Worm (Caenorhabditis elegans) whole organism, midembryonic: ENCODE measurements around the gene tsp-8.
A peak's percentile ranks its signal among the peaks of the same experiment; 100 is the strongest.

Source experiments
- T22C8.4 ChIP-seq: fragments of 200-800 bp; sonication (Bioruptor generic); IDR thresholded peaks from 2 replicates; pipeline ENCODE4 v1.3.6; 2022; ENCODE audit warnings: missing genetic modification characterization, missing compliant biosample characterization
- cog-1 ChIP-seq: sonication (generic microtip); optimal IDR thresholded peaks from 2 replicates; lab custom pipeline; 2016; ENCODE audit warnings: missing genetic modification characterization, missing compliant biosample characterization
- flt-1 ChIP-seq: fragments of 200-800 bp; sonication (Bioruptor generic); IDR thresholded peaks from 2 replicates; pipeline ENCODE4 v1.3.6; 2022; ENCODE audit warnings: missing genetic modification characterization, missing compliant biosample characterization
- klf-2 ChIP-seq: fragments of 200-800 bp; sonication (Bioruptor generic); conservative IDR thresholded peaks from 2 replicates; pipeline ENCODE4 v1.3.6; 2022; ENCODE audit warnings: missing genetic modification reagents, missing genetic modification characterization, missing compliant biosample characterization
- med-1 ChIP-seq: sonication (generic microtip); optimal IDR thresholded peaks from 2 replicates; lab custom pipeline; 2017; ENCODE audit warnings: missing genetic modification characterization, mild to moderate bottlenecking, missing compliant biosample characterization, antibody characterized with exemption, missing genetic modification reagents; ENCODE audit not compliant: insufficient read depth
- ref-1 ChIP-seq: fragments of 200-800 bp; sonication (Bioruptor generic); conservative IDR thresholded peaks from 2 replicates; pipeline ENCODE4 v1.3.6; 2022; ENCODE audit warnings: missing genetic modification reagents, missing genetic modification characterization, missing compliant biosample characterization
- tab-1 ChIP-seq: fragments of 200-800 bp; sonication (Bioruptor generic); IDR thresholded peaks from 2 replicates; pipeline ENCODE4 v1.3.6; 2022; ENCODE audit warnings: missing genetic modification characterization, missing compliant biosample characterization
- ztf-23 ChIP-seq: fragments of 200-800 bp; sonication (Bioruptor generic); IDR thresholded peaks from 2 replicates; pipeline ENCODE4 v1.3.6; 2022; ENCODE audit warnings: missing genetic modification reagents, missing genetic modification characterization, missing compliant biosample characterization
- ztf-29 ChIP-seq: fragments of 200-800 bp; sonication (Bioruptor generic); IDR thresholded peaks from 2 replicates; pipeline ENCODE4 v1.3.6; 2022; ENCODE audit warnings: missing genetic modification reagents, missing genetic modification characterization, missing compliant biosample characterization

The tsp-8 gene

ce11 chrX:14729319-14729718 is at the start of gene tsp-8:
Gene tsp-8 (minus strand): TSS chrX:14729503.
- TF ChIP-seq T22C8.4 (GFP tag; lab: Robert Waterston, UW): no peak
- no peak for TF ChIP-seq klf-2 (GFP tag; lab: Robert Waterston, UW)
- no peak for TF ChIP-seq ztf-23 (GFP tag; lab: Robert Waterston, UW)
- TF ChIP-seq ref-1 (GFP tag; lab: Robert Waterston, UW): no peak
- TF ChIP-seq tab-1 (GFP tag; lab: Robert Waterston, UW): no peak
- no peak for TF ChIP-seq flt-1 (GFP tag; lab: Robert Waterston, UW)

- TF ChIP-seq ztf-29 (no peak), ztf-23 (GFP tag; lab: Robert Waterston, UW) (no peak), klf-2 (GFP tag; lab: Robert Waterston, UW) (no peak), flt-1 (GFP tag; lab: Robert Waterston, UW) (no peak), T22C8.4 (GFP tag; lab: Robert Waterston, UW) (no peak), ref-1 (GFP tag; lab: Robert Waterston, UW) (no peak), tab-1 (GFP tag; lab: Robert Waterston, UW) (no peak), cog-1 (no peak), med-1 (GFP tag; lab: Kevin White, UChicago) (no peak)
Observed at ce11 chrX:14778112-14778511, 48.8 kb upstream of the tsp-8 start.

ce11 chrX:14776312-14776711 is 47.0 kb upstream of the tsp-8 start:
- no peak for TF ChIP-seq cog-1
- no peak for TF ChIP-seq ztf-23 (GFP tag; lab: Robert Waterston, UW)
- TF ChIP-seq ref-1 (GFP tag; lab: Robert Waterston, UW): no peak
- no peak for TF ChIP-seq tab-1 (GFP tag; lab: Robert Waterston, UW)

ce11 chrX:14775222-14775621 is 45.9 kb upstream of the tsp-8 start:
- TF ChIP-seq flt-1 (GFP tag; lab: Robert Waterston, UW) (no peak), ref-1 (GFP tag; lab: Robert Waterston, UW) (no peak), cog-1 (no peak), ztf-23 (GFP tag; lab: Robert Waterston, UW) (no peak), ztf-29 (no peak), klf-2 (GFP tag; lab: Robert Waterston, UW) (no peak), T22C8.4 (GFP tag; lab: Robert Waterston, UW) (no peak), med-1 (GFP tag; lab: Kevin White, UChicago) (no peak)

- TF ChIP-seq ztf-29: no peak
- TF ChIP-seq cog-1: no peak
- TF ChIP-seq ref-1 (GFP tag; lab: Robert Waterston, UW): no peak
Observed at ce11 chrX:14773238-14773637, 43.9 kb upstream of the tsp-8 start, which contains the start of gene unc-3. Gene unc-3 (plus strand): TSS chrX:14773538.

- TF ChIP-seq flt-1 (GFP tag; lab: Robert Waterston, UW) (no peak), ztf-23 (GFP tag; lab: Robert Waterston, UW) (no peak), tab-1 (GFP tag; lab: Robert Waterston, UW) (no peak), med-1 (GFP tag; lab: Kevin White, UChicago) (no peak), ztf-29 (no peak), klf-2 (GFP tag; lab: Robert Waterston, UW) (no peak)
Observed at ce11 chrX:14771682-14772081, 42.4 kb upstream of the tsp-8 start, which contains the start of gene Y16B4A.2. Gene Y16B4A.2 (minus strand): TSS chrX:14771851.

- TF ChIP-seq flt-1 (GFP tag; lab: Robert Waterston, UW) (no peak), cog-1 (no peak), ztf-23 (GFP tag; lab: Robert Waterston, UW) (no peak), T22C8.4 (GFP tag; lab: Robert Waterston, UW) (no peak), med-1 (GFP tag; lab: Kevin White, UChicago) (no peak)
Observed at ce11 chrX:14770336-14770735, 41.0 kb upstream of the tsp-8 start.

- no peak for TF ChIP-seq ztf-23 (GFP tag; lab: Robert Waterston, UW)
- no peak for TF ChIP-seq klf-2 (GFP tag; lab: Robert Waterston, UW)
- TF ChIP-seq flt-1 (GFP tag; lab: Robert Waterston, UW): no peak
- TF ChIP-seq cog-1: no peak
- TF ChIP-seq ref-1 (GFP tag; lab: Robert Waterston, UW): no peak
- TF ChIP-seq T22C8.4 (GFP tag; lab: Robert Waterston, UW): no peak
- TF ChIP-seq tab-1 (GFP tag; lab: Robert Waterston, UW): no peak
- no peak for TF ChIP-seq ztf-29
- no peak for TF ChIP-seq med-1 (GFP tag; lab: Kevin White, UChicago)
Observed at ce11 chrX:14768989-14769388, 39.7 kb upstream of the tsp-8 start.

ce11 chrX:14767813-14768212 is 38.5 kb upstream of the tsp-8 start:
- TF ChIP-seq klf-2 (GFP tag; lab: Robert Waterston, UW) (no peak), ztf-23 (GFP tag; lab: Robert Waterston, UW) (peak; percentile 40; the same call in 1 of the 2 replicates), cog-1 (no peak), ztf-29 (no peak)

ce11 chrX:14761021-14761420 is 31.7 kb upstream of the tsp-8 start, which contains the start of gene C05G5.5:
Gene C05G5.5 (minus strand): TSS chrX:14761121.
- TF ChIP-seq T22C8.4 (GFP tag; lab: Robert Waterston, UW) (no peak), flt-1 (GFP tag; lab: Robert Waterston, UW) (no peak), tab-1 (GFP tag; lab: Robert Waterston, UW) (no peak), ztf-23 (GFP tag; lab: Robert Waterston, UW) (no peak), med-1 (GFP tag; lab: Kevin White, UChicago) (no peak), ref-1 (GFP tag; lab: Robert Waterston, UW) (no peak), klf-2 (GFP tag; lab: Robert Waterston, UW) (no peak), cog-1 (no peak), ztf-29 (no peak)
